Fruit fly (Drosophila melanogaster) whole organism, wandering third instar larva: Measurements from ENCODE around the gene stol.
"Not testable (repeated sequence)": the region's sequence is repeated elsewhere in the genome, so short reads cannot be mapped to it uniquely, and the experiment has no call there.

Source experiments
- Abd-B ChIP-seq: fragments of >200 bp; optimal IDR thresholded peaks from 2 replicates; lab custom pipeline; 2017; ENCODE audit warnings: missing biosample characterization, missing genetic modification characterization
- CG32264 ChIP-seq: fragments of 200-800 bp; sonication (Bioruptor generic); optimal IDR thresholded peaks from 2 replicates; lab custom pipeline; 2016; ENCODE audit warnings: missing biosample characterization, missing genetic modification characterization
- CG9705 ChIP-seq: fragments of 200-800 bp; sonication (Bioruptor generic); optimal IDR thresholded peaks from 2 replicates; lab custom pipeline; 2018; ENCODE audit warnings: missing biosample characterization, mild to moderate bottlenecking, missing genetic modification characterization
- CrebA ChIP-seq: fragments of 200-800 bp; sonication (Bioruptor generic); optimal IDR thresholded peaks from 2 replicates; lab custom pipeline; 2016; ENCODE audit warnings: missing biosample characterization, mild to moderate bottlenecking, missing genetic modification characterization, borderline replicate concordance
- Dfd ChIP-seq: fragments of >200 bp; optimal IDR thresholded peaks from 2 replicates; lab custom pipeline; 2017; ENCODE audit warnings: missing biosample characterization, missing genetic modification characterization
- Dif ChIP-seq: fragments of 200-275, 200-300 bp; sonication (Bioruptor generic); optimal IDR thresholded peaks from 2 replicates; lab custom pipeline; 2018; ENCODE audit warnings: missing biosample characterization, missing genetic modification characterization; ENCODE audit not compliant: partially characterized antibody
- GATAd ChIP-seq: sonication (Bioruptor generic); optimal IDR thresholded peaks from 2 replicates; lab custom pipeline; 2016; ENCODE audit warnings: missing biosample characterization, missing genetic modification characterization
- Hr78 ChIP-seq: fragments of >200 bp; optimal IDR thresholded peaks from 2 replicates; lab custom pipeline; 2017; ENCODE audit warnings: missing biosample characterization, missing genetic modification characterization
- Hr83 ChIP-seq: fragments of 200-300 bp; sonication (Bioruptor generic); optimal IDR thresholded peaks from 2 replicates; lab custom pipeline; 2016; ENCODE audit warnings: missing biosample characterization, mild to moderate bottlenecking, missing genetic modification characterization, moderate library complexity; ENCODE audit not compliant: poor library complexity, severe bottlenecking
- Myc ChIP-seq: fragments of >200 bp; optimal IDR thresholded peaks from 2 replicates; lab custom pipeline; 2017
- OdsH ChIP-seq: fragments of 200-800 bp; sonication (Bioruptor generic); optimal IDR thresholded peaks from 2 replicates; lab custom pipeline; 2016; ENCODE audit warnings: missing biosample characterization, mild to moderate bottlenecking, missing genetic modification characterization
- Rel ChIP-seq, 2 experiments: fragments of 200-800 bp; sonication (Bioruptor generic) in 1 of 2; optimal IDR thresholded peaks; 2 replicates in 1 of 2; 3 replicates in 1 of 2; lab custom pipeline; 2016 to 2019; ENCODE audit warnings: mild to moderate bottlenecking in 2 of 2, missing biosample characterization in 2 of 2, missing genetic modification characterization in 2 of 2, moderate library complexity in 1 of 2
- Sp1 ChIP-seq: fragments of 200-800 bp; sonication (Bioruptor generic); optimal IDR thresholded peaks from 3 replicates; lab custom pipeline; 2019; ENCODE audit warnings: missing biosample characterization, mild to moderate bottlenecking, missing genetic modification characterization, moderate library complexity
- Vsx2 ChIP-seq: fragments of 200-300, 225-300 bp; sonication (Bioruptor generic); optimal IDR thresholded peaks from 2 replicates; lab custom pipeline; 2018; ENCODE audit warnings: missing biosample characterization, missing genetic modification characterization; ENCODE audit not compliant: partially characterized antibody
- br ChIP-seq: fragments of 200-800 bp; sonication (Bioruptor generic); optimal IDR thresholded peaks from 2 replicates; lab custom pipeline; 2016; ENCODE audit warnings: missing biosample characterization, missing genetic modification characterization
- brk ChIP-seq: fragments of 200-800 bp; sonication (Bioruptor generic); optimal IDR thresholded peaks from 2 replicates; lab custom pipeline; 2016; ENCODE audit warnings: missing biosample characterization, mild to moderate bottlenecking, missing genetic modification characterization
- dmrt93B ChIP-seq: fragments of 200-800 bp; sonication (Bioruptor generic); optimal IDR thresholded peaks from 2 replicates; lab custom pipeline; 2018; ENCODE audit warnings: missing biosample characterization, mild to moderate bottlenecking, missing genetic modification characterization
- dsf ChIP-seq: sonication (Bioruptor generic); optimal IDR thresholded peaks from 2 replicates; lab custom pipeline; 2016; ENCODE audit warnings: missing biosample characterization, missing genetic modification characterization, borderline replicate concordance
- ey ChIP-seq: fragments of 200-800 bp; sonication (Bioruptor generic); optimal IDR thresholded peaks from 2 replicates; lab custom pipeline; 2016; ENCODE audit warnings: missing biosample characterization, missing genetic modification characterization
- foxo ChIP-seq, 2 experiments: fragments of 200-800 bp; sonication (Bioruptor generic); optimal IDR thresholded peaks; 2 replicates in 1 of 2; 3 replicates in 1 of 2; lab custom pipeline; 2016 to 2017; ENCODE audit warnings: missing biosample characterization in 2 of 2, missing genetic modification characterization in 2 of 2
- h ChIP-seq: fragments of 200-800 bp; sonication (Bioruptor generic); optimal IDR thresholded peaks from 3 replicates; lab custom pipeline; 2016; ENCODE audit warnings: missing biosample characterization, mild to moderate bottlenecking, missing genetic modification characterization
- jim ChIP-seq: fragments of 175-275, 200-325 bp; sonication (Bioruptor generic); optimal IDR thresholded peaks from 2 replicates; lab custom pipeline; 2016; ENCODE audit warnings: missing biosample characterization, mild to moderate bottlenecking, missing genetic modification characterization
- pan ChIP-seq: fragments of >200 bp; optimal IDR thresholded peaks from 2 replicates; lab custom pipeline; 2017
- psq ChIP-seq: fragments of 200-800 bp; sonication (Bioruptor generic); optimal IDR thresholded peaks from 3 replicates; lab custom pipeline; 2017; ENCODE audit warnings: missing biosample characterization, mild to moderate bottlenecking, missing genetic modification characterization, moderate library complexity
- rgr ChIP-seq: fragments of 200-800 bp; sonication (Bioruptor generic); optimal IDR thresholded peaks from 3 replicates; lab custom pipeline; 2016; ENCODE audit warnings: missing biosample characterization, mild to moderate bottlenecking, missing genetic modification characterization
- sv ChIP-seq: fragments of 200-800 bp; sonication (Bioruptor generic); optimal IDR thresholded peaks from 3 replicates; lab custom pipeline; 2016; ENCODE audit warnings: missing biosample characterization, missing genetic modification characterization
- tai ChIP-seq: sonication (Bioruptor generic); optimal IDR thresholded peaks from 2 replicates; lab custom pipeline; 2016; ENCODE audit warnings: missing biosample characterization, missing genetic modification characterization
- woc ChIP-seq: sonication (Bioruptor generic); optimal IDR thresholded peaks from 2 replicates; lab custom pipeline; 2016; ENCODE audit warnings: missing biosample characterization, mild to moderate bottlenecking, missing genetic modification characterization

The stol gene

dm6 chr2L:15704871-15705270, 13.2 kb downstream of the stol start, which contains the start of gene CG31827:
Gene CG31827 (plus strand): TSS chr2L:15705171.
- TF ChIP-seq h (GFP tag; lab: Kevin White, UChicago); pan; Sp1 (GFP tag; lab: Kevin White, UChicago): not testable (repeated sequence)

dm6 chr2L:15695738-15696137, 22.3 kb downstream of the stol start, which contains the start of gene CG31780:
Gene CG31780 (plus strand): TSS chr2L:15696038.
- TF ChIP-seq Abd-B (GFP tag; lab: Kevin White, UChicago); Rel (GFP tag; optimal IDR thresholded peaks at IDR 0.05; lab: Kevin White, UChicago); Rel (tag; optimal IDR thresholded peaks at IDR 0.05; lab: Kevin White, UChicago); CG32264 (GFP tag; lab: Kevin White, UChicago): not testable (repeated sequence)
- TF ChIP-seq, all 38 proteins: peak for 0; not testable (repeated sequence) for 38

DNA sequence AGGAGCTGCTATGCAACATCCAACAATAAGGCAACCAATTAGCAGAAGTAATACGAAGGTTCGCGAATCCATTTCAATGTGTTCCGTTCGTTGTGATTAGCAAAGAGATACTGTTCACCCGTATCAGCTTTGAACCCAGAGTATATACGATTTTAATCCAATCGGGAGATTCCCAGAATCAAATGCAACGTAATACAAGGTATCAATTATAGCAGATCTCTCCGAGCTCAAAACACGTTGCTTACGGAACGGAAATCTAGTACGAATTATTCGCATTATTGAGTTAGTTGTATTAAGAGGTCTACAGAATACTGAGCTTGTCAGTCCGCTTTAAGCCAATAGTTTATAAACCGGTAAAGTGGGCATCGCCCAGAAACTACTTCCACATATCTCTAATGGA, 23.7 kb downstream of the stol start, which contains the start of gene CG44140:
TSS of gene CG44140 (minus strand) at position 101 of the 400 bp plus-strand sequence.
- not testable (repeated sequence) for TF ChIP-seq Hr83; ey (GFP tag; lab: Kevin White, UChicago); Hr78 (GFP tag; lab: Kevin White, UChicago)

DNA sequence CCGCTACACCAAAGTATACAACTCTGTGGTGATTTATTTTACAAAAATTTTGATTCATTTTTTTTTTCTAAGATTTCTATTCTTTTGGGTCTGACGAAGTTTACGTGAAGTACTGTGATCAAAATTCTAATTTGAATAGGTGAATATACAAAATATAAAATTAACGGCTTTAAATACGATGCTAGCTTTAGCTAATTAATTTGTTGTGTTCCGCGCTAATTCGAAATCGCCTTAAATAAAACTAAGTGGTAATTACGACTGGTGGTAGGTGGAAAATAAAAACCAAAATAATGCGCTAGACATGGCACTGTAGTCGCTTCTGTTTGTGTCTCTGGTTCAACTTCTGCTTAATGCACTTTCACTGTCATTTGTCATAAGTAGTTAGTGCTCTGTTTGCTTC, 42.1 kb downstream of the stol start, which contains the start of gene CG43923:
TSS of gene CG43923 (minus strand) at position 101 of the 400 bp plus-strand sequence.
- TF ChIP-seq br, jim, Dif (GFP tag; lab: Kevin White, UChicago): not testable (repeated sequence)
- TF ChIP-seq, all 38 proteins: peak for 0; not testable (repeated sequence) for 38

- not testable (repeated sequence) for TF ChIP-seq psq (GFP tag; lab: Kevin White, UChicago); brk; Dfd (GFP tag; lab: Kevin White, UChicago)
- TF ChIP-seq, all 38 proteins: peak for 0; not testable (repeated sequence) for 38
These were observed 48.2 kb downstream of the stol start, which contains the start of gene CG18478 for dm6 chr2L:15669874-15670273. Gene CG18478 (plus strand): TSS chr2L:15670174.

- TF ChIP-seq woc; sv (GFP tag; lab: Kevin White, UChicago); OdsH (GFP tag; lab: Kevin White, UChicago): not testable (repeated sequence)
These were observed 57.3 kb downstream of the stol start, which contains the start of gene CG18477 for dm6 chr2L:15660741-15661140. Gene CG18477 (plus strand): TSS chr2L:15661041.

dm6 chr2L:15659374-15659773, 58.7 kb downstream of the stol start, which contains the start of gene CG44141:
Gene CG44141 (minus strand): TSS chr2L:15659474.
- TF ChIP-seq GATAd (GFP tag; lab: Kevin White, UChicago); foxo (GFP tag; optimal IDR thresholded peaks at IDR 0.05; lab: Kevin White, UChicago); Dif (GFP tag; lab: Kevin White, UChicago): not testable (repeated sequence)

dm6 chr2L:15643791-15644190, 74.3 kb downstream of the stol start:
- peak; percentile 3 for TF ChIP-seq Myc (lab: Kevin White, UChicago)
- TF ChIP-seq rgr (GFP tag; lab: Kevin White, UChicago), result no peak
- no peak for TF ChIP-seq dmrt93B (GFP tag; lab: Kevin White, UChicago)
- TF ChIP-seq Hr78 (GFP tag; lab: Kevin White, UChicago), result no peak
- TF ChIP-seq Sp1 (GFP tag; lab: Kevin White, UChicago), result no peak
- TF ChIP-seq tai, result no peak
- TF ChIP-seq Rel (GFP tag; optimal IDR thresholded peaks at IDR 0.05; lab: Kevin White, UChicago), result no peak
- no peak for TF ChIP-seq Rel (tag; optimal IDR thresholded peaks at IDR 0.05; lab: Kevin White, UChicago)
- no peak for TF ChIP-seq Vsx2 (GFP tag; lab: Kevin White, UChicago)
- no peak for TF ChIP-seq Dfd (GFP tag; lab: Kevin White, UChicago)
- TF ChIP-seq dsf (GFP tag; lab: Kevin White, UChicago), result no peak
- TF ChIP-seq foxo (GFP tag; optimal IDR thresholded peaks at IDR 0.05; lab: Kevin White, UChicago), result no peak
- no peak for TF ChIP-seq CrebA (GFP tag; lab: Kevin White, UChicago)
- peak; percentile 65 for TF ChIP-seq Hr83
- no peak for TF ChIP-seq CG9705
